Fruit fly (Drosophila melanogaster): Measurements from ENCODE around the gene CG33290.
A peak's percentile ranks its signal among the peaks of the same experiment; 100 is the strongest.

The CG33290 gene

DNA sequence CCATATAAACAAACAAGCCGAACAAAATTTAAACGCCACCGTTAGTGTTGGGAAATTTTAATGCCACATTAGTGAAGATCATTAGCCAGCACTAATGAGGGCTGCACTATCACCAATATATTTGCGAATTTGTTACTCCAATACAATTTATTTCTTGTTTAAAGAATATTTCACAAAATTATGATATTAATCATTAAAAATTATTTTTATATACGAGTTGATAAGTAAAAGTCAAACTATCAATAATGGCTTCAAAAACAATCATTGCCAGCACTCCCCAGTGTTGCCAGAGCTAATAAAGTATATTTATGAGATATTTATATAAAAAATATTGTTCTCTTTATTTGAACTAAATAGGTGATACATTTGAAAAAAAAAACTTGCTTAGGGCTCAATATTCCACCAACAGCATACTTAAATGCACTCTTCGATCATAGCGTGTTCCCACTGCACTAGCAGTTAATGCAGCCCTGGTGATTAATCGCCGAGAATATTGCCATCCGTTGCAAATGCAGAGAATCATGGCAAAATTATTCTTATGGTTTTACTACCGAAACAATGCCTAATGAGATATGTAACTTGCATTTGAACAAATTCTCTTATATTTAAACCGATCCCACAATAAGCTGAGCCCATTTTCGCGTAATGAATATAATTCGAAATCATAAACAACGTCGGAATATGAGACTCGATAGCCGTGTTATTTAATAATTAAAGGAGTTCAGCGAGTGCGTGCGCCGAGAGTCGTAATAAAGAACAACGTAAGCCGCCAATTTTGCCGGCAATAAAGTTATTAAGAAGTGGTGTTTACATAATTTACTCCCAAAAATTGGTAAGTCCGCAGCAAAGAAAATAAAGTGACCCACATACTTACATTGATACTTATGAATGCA is 26.1 kb upstream of the CG33290 start, which contains the start of the genes SAK and Cdk12 (continued):
- peak; percentile 83 for TF ChIP-seq sob (GFP tag; IDR thresholded peaks at IDR 0.05)
- TF ChIP-seq pfk (GFP tag; optimal IDR thresholded peaks at IDR 0.05): peak; percentile 24
- TF ChIP-seq CG6813 (GFP tag; optimal IDR thresholded peaks at IDR 0.05): peak; percentile 42
- TF ChIP-seq grau (tag; optimal IDR thresholded peaks at IDR 0.05): peak; percentile 92
- TF ChIP-seq knrl (GFP tag; IDR thresholded peaks at IDR 0.05; ENCODE audit: partially characterized antibody): peak; percentile 64
- TF ChIP-seq NFAT (GFP tag; IDR thresholded peaks at IDR 0.05): peak; percentile 84
- TF ChIP-seq Xrp1 (GFP tag; IDR thresholded peaks at IDR 0.05): peak; percentile 77
- no peak for TF ChIP-seq hkb (optimal IDR thresholded peaks at IDR 0.05)
- peak; percentile 79 for TF ChIP-seq hkb (GFP tag; IDR thresholded peaks at IDR 0.05)
- peak; percentile 45 for TF ChIP-seq CG3995 (GFP tag; optimal IDR thresholded peaks at IDR 0.05)
- peak; percentile 34 for TF ChIP-seq CG6683 (GFP tag; optimal IDR thresholded peaks at IDR 0.05)
- peak; percentile 93 for TF ChIP-seq CG13775 (GFP tag; optimal IDR thresholded peaks at IDR 0.05)
- peak; percentile 82 for TF ChIP-seq Fer3 (tag; optimal IDR thresholded peaks at IDR 0.05)
- peak; percentile 84 for TF ChIP-seq CG15514 (GFP tag; optimal IDR thresholded peaks at IDR 0.05)
- no peak for TF ChIP-seq Nf-YA (GFP tag; IDR thresholded peaks at IDR 0.05)
- peak; percentile 83 for TF ChIP-seq CG4820 (GFP tag; optimal IDR thresholded peaks at IDR 0.05)
- peak; percentile 76 to 80 for TF ChIP-seq Pdp1 (GFP tag; optimal IDR thresholded peaks at IDR 0.05)
- TF ChIP-seq tll (GFP tag; optimal IDR thresholded peaks at IDR 0.05): peak in 1 of 2 experiments; percentile 5
- TF ChIP-seq stc (GFP tag; IDR thresholded peaks at IDR 0.05): peak; percentile 73
- TF ChIP-seq CG32532 (GFP tag; IDR thresholded peaks at IDR 0.05): peak; percentile 87
- TF ChIP-seq ham (GFP tag; IDR thresholded peaks at IDR 0.05): peak; percentile 24; the same call in 1 of the 2 replicates
- peak; percentile 38 for TF ChIP-seq CG10565 (GFP tag; optimal IDR thresholded peaks at IDR 0.05)
- TF ChIP-seq Myb (GFP tag; optimal IDR thresholded peaks at IDR 0.05): peak; percentile 54
- TF ChIP-seq CG9797 (GFP tag; optimal IDR thresholded peaks at IDR 0.05): peak; percentile 37
- TF ChIP-seq CG1233 (GFP tag; optimal IDR thresholded peaks at IDR 0.05): peak; percentile 83
- peak; percentile 77 for TF ChIP-seq Elba2 (GFP tag; optimal IDR thresholded peaks at IDR 0.05)
- peak; percentile 50; the same call in 2 of the 3 replicates for TF ChIP-seq croc (GFP tag; conservative IDR thresholded peaks at IDR 0.05)
- TF ChIP-seq tna (GFP tag; IDR thresholded peaks at IDR 0.05; ENCODE audit: partially characterized antibody): no peak
- TF ChIP-seq Dbx (GFP tag; IDR thresholded peaks at IDR 0.05): peak; percentile 84
- TF ChIP-seq C15 (GFP tag; IDR thresholded peaks at IDR 0.05): 0 out of 3 replicates have a peak, but pooled peaks have one; percentile 56
- TF ChIP-seq oc (tag; optimal IDR thresholded peaks at IDR 0.05): peak; percentile 71
- peak; percentile 60 for TF ChIP-seq Scr (GFP tag; IDR thresholded peaks at IDR 0.05; ENCODE audit: partially characterized antibody)
- no peak for TF ChIP-seq pan (optimal IDR thresholded peaks at IDR 0.05)
- peak in 1 of 2 experiments; percentile 84 for TF ChIP-seq pan (GFP tag; optimal IDR thresholded peaks at IDR 0.05 in 1 of 2, IDR thresholded peaks at IDR 0.05 in 1 of 2)
- peak; percentile 91 for TF ChIP-seq CG12104 (GFP tag; optimal IDR thresholded peaks at IDR 0.05)
- TF ChIP-seq h (optimal IDR thresholded peaks at IDR 0.05): no peak
- no peak for TF ChIP-seq Doc2 (GFP tag; IDR thresholded peaks at IDR 0.05)
- peak; percentile 89 for TF ChIP-seq CG18262 (tag; optimal IDR thresholded peaks at IDR 0.05)
- no peak for TF ChIP-seq gcm2 (GFP tag; optimal IDR thresholded peaks at IDR 0.05)
- no peak for TF ChIP-seq kni (GFP tag; optimal IDR thresholded peaks at IDR 0.05)
- TF ChIP-seq vfl (GFP tag; optimal IDR thresholded peaks at IDR 0.05): peak; percentile 11
- peak; percentile 81 for TF ChIP-seq CG17359 (tag; optimal IDR thresholded peaks at IDR 0.05)
- peak; percentile 36 for TF ChIP-seq CG8089 (GFP tag; optimal IDR thresholded peaks at IDR 0.05)
- TF ChIP-seq CG34376 (GFP tag; optimal IDR thresholded peaks at IDR 0.05): peak; percentile 57
- peak; percentile 78 for TF ChIP-seq ase (GFP tag; IDR thresholded peaks at IDR 0.05)
- peak; percentile 41 for TF ChIP-seq MTF-1 (GFP tag; optimal IDR thresholded peaks at IDR 0.05; ENCODE audit: borderline replicate concordance)
- peak; percentile 91 for TF ChIP-seq sens (GFP tag)
- TF ChIP-seq CG12299 (tag; optimal IDR thresholded peaks at IDR 0.05): peak; percentile 77
- TF ChIP-seq sisA (GFP tag; IDR thresholded peaks at IDR 0.05): peak; percentile 86

Measured in whole organism, embryonic.